Fruit fly (Drosophila melanogaster) whole organism, embryonic: Measurements from ENCODE around the gene klu.

Experiments
- Bgb ChIP-seq: fragments of 200-800 bp; sonication (Bioruptor generic); IDR thresholded peaks from 2 replicates; pipeline ENCODE4 v1.3.6; 2022; ENCODE audit warnings: missing biosample characterization, missing genetic modification characterization; ENCODE audit not compliant: partially characterized antibody
- CG11456 ChIP-seq: fragments of 200-800 bp; sonication (Bioruptor generic); IDR thresholded peaks from 3 replicates; pipeline ENCODE4 v1.3.6; 2022; ENCODE audit warnings: missing biosample characterization, missing genetic modification characterization
- CG15073 ChIP-seq: fragments of 200-800 bp; sonication (Bioruptor generic); optimal IDR thresholded peaks from 2 replicates; lab custom pipeline; 2016; ENCODE audit warnings: missing biosample characterization, missing genetic modification characterization
- CG17568 ChIP-seq: fragments of 200-800 bp; sonication (Bioruptor generic); optimal IDR thresholded peaks from 2 replicates; lab custom pipeline; 2018; ENCODE audit warnings: missing biosample characterization, mild to moderate bottlenecking, missing genetic modification characterization, moderate library complexity
- CG32532 ChIP-seq: fragments of 200-800 bp; sonication (Bioruptor generic); IDR thresholded peaks from 2 replicates; pipeline ENCODE4 v1.3.6; 2022; ENCODE audit warnings: missing biosample characterization, missing genetic modification characterization
- CG9797 ChIP-seq: fragments of 200-800 bp; sonication (Bioruptor generic); optimal IDR thresholded peaks from 3 replicates; lab custom pipeline; 2018; ENCODE audit warnings: missing biosample characterization, mild to moderate bottlenecking, missing genetic modification characterization
- Kr ChIP-seq: fragments of 200-800 bp; sonication (Bioruptor generic); optimal IDR thresholded peaks from 2 replicates; lab custom pipeline; 2017; ENCODE audit warnings: missing biosample characterization, mild to moderate bottlenecking, missing genetic modification characterization
- ara ChIP-seq: fragments of 200-800 bp; sonication (Bioruptor generic); IDR thresholded peaks from 2 replicates; pipeline ENCODE4 v1.3.6; 2022; ENCODE audit warnings: missing biosample characterization, missing genetic modification characterization
- dimm ChIP-seq: fragments of 200-800 bp; sonication (Bioruptor generic); IDR thresholded peaks from 2 replicates; pipeline ENCODE4 v1.3.6; 2022; ENCODE audit warnings: missing biosample characterization, missing genetic modification characterization
- esg ChIP-seq: fragments of 200-800 bp; sonication (Bioruptor generic); conservative IDR thresholded peaks from 2 replicates; pipeline ENCODE4 v1.3.6; 2022; ENCODE audit warnings: missing biosample characterization, missing genetic modification characterization
- hkb ChIP-seq, 2 experiments: fragments of 200-800 bp in 1 of 2; fragments of >200 bp in 1 of 2; sonication (Bioruptor generic) in 1 of 2; IDR thresholded peaks in 1 of 2; optimal IDR thresholded peaks in 1 of 2; 2 replicates each; pipeline versions ENCODE4 v1.3.6 to Lab custom; 2017 to 2022; ENCODE audit warnings: missing biosample characterization in 1 of 2, missing genetic modification characterization in 1 of 2

- TF ChIP-seq CG32532 (GFP tag; lab: Robert Waterston, UW): no peak
- TF ChIP-seq Kr (GFP tag; lab: Kevin White, UChicago): no peak
- TF ChIP-seq CG11456 (GFP tag; lab: Robert Waterston, UW): no peak
- no peak for TF ChIP-seq ara (GFP tag; lab: Robert Waterston, UW)
- no peak for TF ChIP-seq CG17568
- TF ChIP-seq esg: no peak
- no peak for TF ChIP-seq Bgb
- TF ChIP-seq dimm: no peak
- no peak for TF ChIP-seq CG9797 (GFP tag; lab: Kevin White, UChicago)
- no peak for TF ChIP-seq CG15073 (GFP tag; lab: Kevin White, UChicago)
- TF ChIP-seq hkb (optimal IDR thresholded peaks at IDR 0.05; lab: Kevin White, UChicago): no peak
- no peak for TF ChIP-seq hkb (GFP tag; IDR thresholded peaks at IDR 0.05; lab: Robert Waterston, UW)
Measured at dm6 chr3L:10968656-10969055, 40.3 kb downstream of the klu start.
